Worm (Caenorhabditis elegans) whole organism, early embryonic: ENCODE results near the gene fbxl-1.

Experiments used
- B0310.2 ChIP-seq: sonication (generic microtip); optimal IDR thresholded peaks from 2 replicates; lab custom pipeline; 2016; ENCODE audit warnings: mild to moderate bottlenecking, missing genetic modification characterization, missing compliant biosample characterization
- F13C5.2 ChIP-seq: sonication (generic microtip); optimal IDR thresholded peaks from 2 replicates; lab custom pipeline; 2017; ENCODE audit warnings: mild to moderate bottlenecking, missing genetic modification characterization, inconsistent platforms, missing compliant biosample characterization
- aly-1 ChIP-seq: sonication (generic microtip); optimal IDR thresholded peaks from 2 replicates; lab custom pipeline; 2016; ENCODE audit warnings: missing genetic modification characterization, missing compliant biosample characterization
- ama-1 ChIP-seq: fragments of 150-350 bp; optimal IDR thresholded peaks from 2 replicates; lab custom pipeline; 2014
- ceh-13 ChIP-seq: fragments of 200-800 bp; sonication (Bioruptor generic); optimal IDR thresholded peaks from 2 replicates; lab custom pipeline; 2018; ENCODE audit warnings: mild to moderate bottlenecking, missing genetic modification characterization, missing compliant biosample characterization
- ceh-36 ChIP-seq: sonication (generic microtip); optimal IDR thresholded peaks from 2 replicates; lab custom pipeline; 2016; ENCODE audit warnings: missing genetic modification characterization, inconsistent platforms, missing compliant biosample characterization
- ets-7 ChIP-seq: sonication (generic microtip); optimal IDR thresholded peaks from 2 replicates; lab custom pipeline; 2016; ENCODE audit warnings: missing genotype, missing genetic modification characterization, missing compliant biosample characterization
- flt-1 ChIP-seq: fragments of 200-800 bp; sonication (Bioruptor generic); IDR thresholded peaks from 2 replicates; pipeline ENCODE4 v1.3.6; 2022; ENCODE audit warnings: missing genetic modification characterization, missing compliant biosample characterization
- hmbx-1 ChIP-seq: sonication (generic microtip); optimal IDR thresholded peaks from 2 replicates; lab custom pipeline; 2016; ENCODE audit warnings: mild to moderate bottlenecking, missing genetic modification characterization, missing compliant biosample characterization
- hmg-4 ChIP-seq: fragments of 200-800 bp; sonication (Bioruptor generic); optimal IDR thresholded peaks from 2 replicates; lab custom pipeline; 2018; ENCODE audit warnings: mild to moderate bottlenecking, missing genetic modification characterization, missing compliant biosample characterization
- hnd-1 ChIP-seq: sonication (generic microtip); optimal IDR thresholded peaks from 2 replicates; lab custom pipeline; 2016; ENCODE audit warnings: missing genetic modification characterization, missing compliant biosample characterization
- pes-1 ChIP-seq: fragments of 200-800 bp; sonication (Bioruptor generic); IDR thresholded peaks from 2 replicates; pipeline ENCODE4 v1.3.6; 2022; ENCODE audit warnings: missing genetic modification reagents, missing genetic modification characterization, missing compliant biosample characterization
- scrt-1 ChIP-seq: fragments of 200-800 bp; sonication (Bioruptor generic); IDR thresholded peaks from 2 replicates; pipeline ENCODE4 v1.3.6; 2022; ENCODE audit warnings: missing genetic modification characterization, missing compliant biosample characterization
- sea-1 ChIP-seq: fragments of 200-800 bp; sonication (Bioruptor generic); conservative IDR thresholded peaks from 2 replicates; pipeline ENCODE4 v1.3.6; 2022; ENCODE audit warnings: missing genetic modification characterization, missing compliant biosample characterization
- tbx-11 ChIP-seq: fragments of 200-800 bp; sonication (Bioruptor generic); IDR thresholded peaks from 2 replicates; pipeline ENCODE4 v1.3.6; 2022; ENCODE audit warnings: missing genetic modification characterization, missing compliant biosample characterization
- tbx-37 ChIP-seq: fragments of 200-800 bp; sonication (Bioruptor generic); conservative IDR thresholded peaks from 2 replicates; pipeline ENCODE4 v1.3.6; 2022; ENCODE audit warnings: missing genetic modification reagents, missing genetic modification characterization, missing compliant biosample characterization
- tra-4 ChIP-seq: sonication (generic microtip); optimal IDR thresholded peaks from 2 replicates; lab custom pipeline; 2017; ENCODE audit warnings: missing genetic modification characterization, missing compliant biosample characterization

The fbxl-1 gene

DNA sequence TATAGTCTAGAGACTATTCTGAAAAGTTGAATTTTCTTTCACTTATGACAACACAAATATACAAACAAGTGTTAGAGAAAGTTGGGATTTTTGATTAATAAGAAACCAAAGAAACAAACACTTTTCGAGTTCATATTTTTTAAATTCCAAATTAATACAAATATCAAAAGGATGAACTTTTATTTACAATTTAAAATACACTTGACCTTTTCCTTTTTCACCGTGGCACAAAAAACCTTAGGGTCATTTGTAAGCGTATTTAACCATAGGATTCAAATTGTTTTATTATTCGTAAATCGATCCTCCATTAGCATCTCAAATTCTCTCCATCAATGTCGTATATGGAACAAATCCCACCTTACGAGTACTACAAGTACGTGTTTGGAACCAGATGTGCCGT lies 8.2 kb downstream of the fbxl-1 start, which contains the start of gene C02F5.5:
Gene C02F5.5, plus strand, starts transcription at position 301 of the 400 bp plus-strand sequence.
- TF ChIP-seq ceh-13 = no peak
- no peak for TF ChIP-seq hnd-1 (tag; lab: Kevin White, UChicago)
- no peak for TF ChIP-seq sea-1 (GFP tag; lab: Robert Waterston, UW)
- no peak for TF ChIP-seq ceh-36 (tag; lab: Kevin White, UChicago)
- TF ChIP-seq ama-1 (lab: Kevin White, UChicago) = no peak
- no peak for TF ChIP-seq B0310.2 (tag; lab: Kevin White, UChicago)
- TF ChIP-seq aly-1 = no peak
- TF ChIP-seq tra-4 = no peak
- TF ChIP-seq F13C5.2 (tag; lab: Kevin White, UChicago) = no peak

DNA sequence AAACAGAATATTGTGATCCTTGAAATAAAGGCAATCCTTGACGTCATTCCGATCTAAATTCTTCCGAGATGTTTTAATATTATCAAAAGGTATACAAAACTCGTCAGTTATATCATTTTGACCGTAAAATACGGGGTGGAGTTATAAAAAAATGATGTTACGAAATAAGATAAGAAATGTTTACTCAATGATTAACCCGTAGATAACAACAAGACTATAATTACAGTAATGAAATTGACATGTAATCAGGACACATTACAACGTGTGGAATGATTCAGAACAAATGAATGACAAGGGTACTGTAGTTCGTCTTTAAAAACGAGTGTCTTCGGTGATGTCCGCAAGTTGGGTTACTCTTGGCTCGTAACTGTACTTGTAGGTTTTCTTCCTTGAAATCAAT lies 10.2 kb downstream of the fbxl-1 start, which contains the start of gene tsp-2:
Gene tsp-2, minus strand, starts transcription at position 109 of the 400 bp plus-strand sequence.
- no peak for TF ChIP-seq scrt-1 (GFP tag; lab: Robert Waterston, UW)
- no peak for TF ChIP-seq hnd-1 (tag; lab: Kevin White, UChicago)
- no peak for TF ChIP-seq sea-1 (GFP tag; lab: Robert Waterston, UW)
- no peak for TF ChIP-seq ets-7 (tag; lab: Kevin White, UChicago)
- no peak for TF ChIP-seq tbx-11 (GFP tag; lab: Robert Waterston, UW)
- no peak for TF ChIP-seq hmg-4
- TF ChIP-seq B0310.2 (tag; lab: Kevin White, UChicago) = no peak
- TF ChIP-seq tbx-37 (GFP tag; lab: Robert Waterston, UW) = no peak
- no peak for TF ChIP-seq hmbx-1 (tag; lab: Kevin White, UChicago)
- TF ChIP-seq ceh-13 = no peak
- no peak for TF ChIP-seq ceh-36 (tag; lab: Kevin White, UChicago)
- no peak for TF ChIP-seq F13C5.2 (tag; lab: Kevin White, UChicago)
- no peak for TF ChIP-seq tra-4
- no peak for TF ChIP-seq aly-1
- TF ChIP-seq pes-1 = no peak
- TF ChIP-seq ama-1 (lab: Kevin White, UChicago) = no peak
- TF ChIP-seq flt-1 (GFP tag; lab: Robert Waterston, UW) = no peak

DNA sequence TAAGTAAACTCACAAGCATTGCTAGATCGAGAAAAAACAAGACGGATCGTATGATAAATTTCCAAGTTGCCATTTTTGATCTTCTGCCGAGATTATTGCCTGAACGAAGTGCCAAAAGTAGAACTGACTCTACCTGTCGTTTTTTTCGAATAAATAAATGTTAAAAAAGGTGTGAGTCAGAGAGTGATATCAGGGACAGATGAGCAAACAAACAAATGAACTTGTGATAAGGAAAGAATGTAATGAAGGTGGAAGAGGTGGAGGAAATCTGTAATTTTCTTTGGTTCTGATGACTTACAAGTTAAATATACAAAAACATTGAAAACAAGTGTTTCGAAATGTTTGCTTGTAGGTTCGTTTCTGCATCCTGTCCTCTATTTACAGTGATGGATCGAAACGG lies 11.7 kb downstream of the fbxl-1 start, which contains the start of gene tsp-1:
Gene tsp-1, minus strand, starts transcription at position 99 of the 400 bp plus-strand sequence.
- TF ChIP-seq tbx-37 (GFP tag; lab: Robert Waterston, UW) (no peak), hnd-1 (tag; lab: Kevin White, UChicago) (no peak), ama-1 (lab: Kevin White, UChicago) (no peak)

ce11 chrIII:8240247-8240646 lies 12.6 kb downstream of the fbxl-1 start:
- TF ChIP-seq tbx-11 (GFP tag; lab: Robert Waterston, UW) = no peak
- no peak for TF ChIP-seq tra-4
- TF ChIP-seq hmbx-1 (tag; lab: Kevin White, UChicago) = no peak
- TF ChIP-seq hnd-1 (tag; lab: Kevin White, UChicago) = no peak
- TF ChIP-seq aly-1 = no peak
- no peak for TF ChIP-seq sea-1 (GFP tag; lab: Robert Waterston, UW)
- no peak for TF ChIP-seq F13C5.2 (tag; lab: Kevin White, UChicago)
- TF ChIP-seq pes-1 = no peak
- no peak for TF ChIP-seq hmg-4
- no peak for TF ChIP-seq ceh-13
- no peak for TF ChIP-seq B0310.2 (tag; lab: Kevin White, UChicago)
- TF ChIP-seq tbx-37 (GFP tag; lab: Robert Waterston, UW) = no peak
- no peak for TF ChIP-seq ceh-36 (tag; lab: Kevin White, UChicago)
- TF ChIP-seq ets-7 (tag; lab: Kevin White, UChicago) = no peak
- no peak for TF ChIP-seq ama-1 (lab: Kevin White, UChicago)
- TF ChIP-seq scrt-1 (GFP tag; lab: Robert Waterston, UW) = no peak
- TF ChIP-seq flt-1 (GFP tag; lab: Robert Waterston, UW) = no peak

ce11 chrIII:8240948-8241347 lies 13.3 kb downstream of the fbxl-1 start:
- TF ChIP-seq flt-1 (GFP tag; lab: Robert Waterston, UW) = no peak

DNA sequence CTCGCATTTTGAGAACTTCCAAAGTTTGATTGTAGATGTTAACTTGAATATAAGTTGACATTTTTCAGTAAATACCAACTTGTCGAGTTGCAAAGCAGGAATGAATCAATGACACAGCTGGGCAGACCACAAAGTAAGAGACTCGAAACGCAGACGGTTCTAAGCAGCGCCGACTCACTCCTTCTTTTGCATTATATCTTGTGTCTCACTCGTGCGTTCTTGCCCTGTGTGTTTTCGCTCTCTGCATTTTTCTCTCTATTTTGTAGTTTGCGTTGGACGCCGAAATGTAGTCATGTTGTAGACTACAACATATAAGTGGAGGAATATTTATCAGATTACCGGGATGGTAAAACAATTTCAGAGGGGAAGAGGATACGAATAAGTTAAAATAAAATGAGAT lies 15.2 kb downstream of the fbxl-1 start, which contains the start of gene C02F5.12:
Gene C02F5.12, minus strand, starts transcription at position 221 of the 400 bp plus-strand sequence.
- TF ChIP-seq hmg-4 (no peak), tbx-37 (GFP tag; lab: Robert Waterston, UW) (no peak), sea-1 (GFP tag; lab: Robert Waterston, UW) (no peak), B0310.2 (tag; lab: Kevin White, UChicago) (no peak), F13C5.2 (tag; lab: Kevin White, UChicago) (no peak), ama-1 (lab: Kevin White, UChicago) (no peak)

ce11 chrIII:8244052-8244451 lies 16.4 kb downstream of the fbxl-1 start, which contains the start of the genes pbs-6 and cids-1:
Gene pbs-6 (minus strand): TSS chrIII:8244092.
Gene cids-1 (plus strand): TSS chrIII:8244445.
- TF ChIP-seq F13C5.2 (tag; lab: Kevin White, UChicago) (no peak), sea-1 (GFP tag; lab: Robert Waterston, UW) (no peak), hnd-1 (tag; lab: Kevin White, UChicago) (no peak), pes-1 (no peak), flt-1 (GFP tag; lab: Robert Waterston, UW) (no peak), tra-4 (no peak), aly-1 (no peak), ama-1 (lab: Kevin White, UChicago) (no peak), hmg-4 (no peak)

DNA sequence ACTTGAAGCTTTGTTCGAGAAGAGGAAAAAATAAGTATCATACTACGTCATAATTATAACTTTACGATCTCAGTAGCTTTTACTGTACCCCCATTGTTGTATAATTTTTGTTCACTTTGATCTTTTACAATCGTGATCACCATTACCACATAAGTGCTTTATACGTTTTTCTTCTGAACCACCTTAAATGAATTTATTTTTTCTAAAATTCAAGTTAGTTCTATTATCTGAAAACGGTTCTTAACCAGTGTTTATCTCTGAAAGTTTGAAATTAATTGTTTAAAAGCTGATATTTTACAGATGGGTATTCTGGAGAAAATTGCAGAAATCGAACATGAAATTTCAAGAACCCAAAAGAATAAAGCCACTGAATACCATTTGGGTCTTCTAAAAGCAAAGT lies 18.0 kb downstream of the fbxl-1 start, which contains the start of gene C02F5.3:
Gene C02F5.3, plus strand, starts transcription at position 301 of the 400 bp plus-strand sequence.
- TF ChIP-seq tra-4 = no peak
- no peak for TF ChIP-seq F13C5.2 (tag; lab: Kevin White, UChicago)
